Fruit fly (Drosophila melanogaster): ENCODE data around the gene Gtpx.

Gtpx gene

dm6 chr3L:3338028-3338855 is 12.2 kb downstream of the Gtpx start (continued):
- TF ChIP-seq CG3847 (GFP tag; IDR thresholded peaks at IDR 0.05) (no peak), Med (GFP tag) (peak; percentile 66), CG4360 (GFP tag; IDR thresholded peaks at IDR 0.05) (peak; percentile 19; the same call in 1 of the 2 replicates), Ets65A (GFP tag) (peak; percentile 67), CG6654 (GFP tag; optimal IDR thresholded peaks at IDR 0.05) (peak; percentile 94), chm (GFP tag; IDR thresholded peaks at IDR 0.05) (peak; percentile 38; the same call in 1 of the 2 replicates)

- TF ChIP-seq nmo (GFP tag; optimal IDR thresholded peaks at IDR 0.05) (peak; percentile 38), CG7987 (GFP tag; optimal IDR thresholded peaks at IDR 0.05) (no peak), CG9727 (GFP tag; optimal IDR thresholded peaks at IDR 0.05) (peak; percentile 11), CG31441 (GFP tag; IDR thresholded peaks at IDR 0.05) (peak; percentile 8; the same call in 1 of the 2 replicates), sens (GFP tag) (peak; percentile 71), sens-2 (GFP tag; IDR thresholded peaks at IDR 0.05) (no peak), CG8290 (GFP tag; optimal IDR thresholded peaks at IDR 0.05) (no peak), CG8290 (tag; optimal IDR thresholded peaks at IDR 0.05) (no peak), CG6689 (GFP tag; IDR thresholded peaks at IDR 0.05) (0 out of 2 replicates have a peak, but pooled peaks have one; percentile 18), kay (GFP tag; optimal IDR thresholded peaks at IDR 0.05) (no peak), insv (GFP tag; optimal IDR thresholded peaks at IDR 0.05) (peak; percentile 97 to 99), Mad (GFP tag; optimal IDR thresholded peaks at IDR 0.05) (no peak), CG8388 (GFP tag; optimal IDR thresholded peaks at IDR 0.05) (peak; percentile 28), CG14667 (GFP tag; IDR thresholded peaks at IDR 0.05) (no peak), shn (GFP tag; optimal IDR thresholded peaks at IDR 0.05) (no peak), phol (tag; optimal IDR thresholded peaks at IDR 0.05) (peak; percentile 33), gem (tag; optimal IDR thresholded peaks at IDR 0.05) (peak; percentile 25), croc (GFP tag; conservative IDR thresholded peaks at IDR 0.05) (peak; percentile 23; the same call in 1 of the 3 replicates), Blimp-1 (GFP tag; optimal IDR thresholded peaks at IDR 0.05) (peak; percentile 34), CG18262 (tag; optimal IDR thresholded peaks at IDR 0.05) (peak; percentile 48), CG1603 (tag; optimal IDR thresholded peaks at IDR 0.05) (peak; percentile 16), CG4424 (GFP tag; optimal IDR thresholded peaks at IDR 0.05) (peak; percentile 7), ase (GFP tag; IDR thresholded peaks at IDR 0.05) (0 out of 3 replicates have a peak, but pooled peaks have one; percentile 24), CG5953 (GFP tag; IDR thresholded peaks at IDR 0.05) (no peak), CG13424 (tag; optimal IDR thresholded peaks at IDR 0.05) (peak; percentile 10), PHDP (tag; optimal IDR thresholded peaks at IDR 0.05) (peak; percentile 6), gcm (GFP tag; optimal IDR thresholded peaks at IDR 0.05) (no peak), nom (GFP tag; optimal IDR thresholded peaks at IDR 0.05) (peak; percentile 16), grau (tag; optimal IDR thresholded peaks at IDR 0.05) (peak; percentile 2), slou (GFP tag; optimal IDR thresholded peaks at IDR 0.05) (no peak), bsh (GFP tag; optimal IDR thresholded peaks at IDR 0.05) (peak; percentile 54 to 60), CG12299 (tag; optimal IDR thresholded peaks at IDR 0.05) (no peak), CG2199 (GFP tag; IDR thresholded peaks at IDR 0.05) (0 out of 3 replicates have a peak, but pooled peaks have one; percentile 41), CG4360 (GFP tag; IDR thresholded peaks at IDR 0.05) (peak; percentile 92), CG12659 (GFP tag; optimal IDR thresholded peaks at IDR 0.05) (no peak), cad (GFP tag; optimal IDR thresholded peaks at IDR 0.05) (peak; percentile 48), CG6254 (GFP tag; optimal IDR thresholded peaks at IDR 0.05) (peak; percentile 27), CG10979 (tag; optimal IDR thresholded peaks at IDR 0.05) (peak; percentile 36), CG2712 (tag; optimal IDR thresholded peaks at IDR 0.05) (peak; percentile 30), lola (GFP tag; optimal IDR thresholded peaks at IDR 0.05) (peak in 1 of 3 experiments; percentile 13)
These were observed 13.0 kb downstream of the Gtpx start for dm6 chr3L:3338882-3339590.
